Worm (Caenorhabditis elegans) whole organism, young adult: Measurements from ENCODE around the gene srbc-78.
A peak's percentile ranks its signal among the peaks of the same experiment; 100 is the strongest.

Source experiments
- B0261.1 ChIP-seq: sonication (generic microtip); optimal IDR thresholded peaks from 2 replicates; lab custom pipeline; 2016; ENCODE audit warnings: mild to moderate bottlenecking, missing genetic modification characterization, moderate library complexity, missing compliant biosample characterization
- D2030.7 ChIP-seq: fragments of 200-800 bp; sonication (Bioruptor generic); IDR thresholded peaks from 2 replicates; pipeline ENCODE4 v1.3.6; 2022; ENCODE audit warnings: missing genetic modification reagents, missing genetic modification characterization, missing compliant biosample characterization
- F23B12.7 ChIP-seq: sonication (generic microtip); optimal IDR thresholded peaks from 2 replicates; lab custom pipeline; 2017; ENCODE audit warnings: missing genetic modification characterization, mild to moderate bottlenecking, missing compliant biosample characterization, antibody characterized with exemption, moderate library complexity; ENCODE audit not compliant: insufficient read depth
- F33H1.4 ChIP-seq: fragments of 200-800 bp; sonication (Bioruptor generic); IDR thresholded peaks from 2 replicates; pipeline ENCODE4 v1.3.6; 2022; ENCODE audit warnings: missing genetic modification reagents, missing genetic modification characterization, missing compliant biosample characterization
- F57A8.1 ChIP-seq: fragments of 200-800 bp; sonication (Bioruptor generic); optimal IDR thresholded peaks from 2 replicates; lab custom pipeline; 2018; ENCODE audit warnings: mild to moderate bottlenecking, missing genetic modification characterization, moderate library complexity, missing compliant biosample characterization
- akir-1 ChIP-seq: fragments of 200-800 bp; sonication (Bioruptor generic); optimal IDR thresholded peaks from 2 replicates; lab custom pipeline; 2018; ENCODE audit warnings: mild to moderate bottlenecking, missing genetic modification characterization, moderate library complexity, missing compliant biosample characterization
- atf-7 ChIP-seq: sonication (generic microtip); optimal IDR thresholded peaks from 2 replicates; lab custom pipeline; 2017; ENCODE audit warnings: mild to moderate bottlenecking, missing genetic modification characterization, missing compliant biosample characterization
- attf-5 ChIP-seq: fragments of 200-800 bp; sonication (Bioruptor generic); optimal IDR thresholded peaks from 2 replicates; lab custom pipeline; 2018; ENCODE audit warnings: mild to moderate bottlenecking, missing genetic modification characterization, missing compliant biosample characterization
- ccch-3 ChIP-seq: fragments of 200-800 bp; sonication (Bioruptor generic); optimal IDR thresholded peaks from 2 replicates; lab custom pipeline; 2018; ENCODE audit warnings: mild to moderate bottlenecking, missing genetic modification characterization, missing compliant biosample characterization
- cebp-1 ChIP-seq, 2 experiments: fragments of 200-800 bp in 1 of 2; sonication (Bioruptor generic) in 1 of 2; sonication (generic microtip) in 1 of 2; IDR thresholded peaks in 1 of 2; optimal IDR thresholded peaks in 1 of 2; 2 replicates each; pipeline versions ENCODE4 v1.3.6 to Lab custom; 2017 to 2022; ENCODE audit warnings: missing compliant biosample characterization in 2 of 2, missing genetic modification characterization in 2 of 2, mild to moderate bottlenecking in 1 of 2, missing genetic modification reagents in 1 of 2, moderate library complexity in 1 of 2
- ceh-91 ChIP-seq: fragments of 200-800 bp; sonication (Bioruptor generic); IDR thresholded peaks from 2 replicates; pipeline ENCODE4 v1.3.6; 2022; ENCODE audit warnings: missing genetic modification reagents, missing genetic modification characterization, missing compliant biosample characterization
- efl-1 ChIP-seq: fragments of 150-350 bp; optimal IDR thresholded peaks from 2 replicates; lab custom pipeline; 2014; ENCODE audit warnings: missing biosample characterization, missing genetic modification reagents, missing genetic modification characterization
- egrh-3 ChIP-seq: fragments of 200-800 bp; sonication (Bioruptor generic); IDR thresholded peaks from 2 replicates; pipeline ENCODE4 v1.3.6; 2022; ENCODE audit warnings: missing genetic modification reagents, missing genetic modification characterization, missing compliant biosample characterization
- ekl-4 ChIP-seq: fragments of 200-800 bp; sonication (Bioruptor generic); IDR thresholded peaks from 2 replicates; pipeline ENCODE4 v1.3.6; 2022; ENCODE audit warnings: missing genetic modification reagents, missing genetic modification characterization, missing compliant biosample characterization
- gei-17 ChIP-seq: fragments of 200-800 bp; sonication (Bioruptor generic); optimal IDR thresholded peaks from 2 replicates; lab custom pipeline; 2018; ENCODE audit warnings: mild to moderate bottlenecking, missing genetic modification characterization, missing compliant biosample characterization
- lin-40 ChIP-seq: sonication (generic microtip); optimal IDR thresholded peaks from 2 replicates; lab custom pipeline; 2016; ENCODE audit warnings: missing genetic modification characterization, mild to moderate bottlenecking, missing compliant biosample characterization, missing genotype, missing genetic modification reagents
- lir-1 ChIP-seq: fragments of 200-800 bp; sonication (Bioruptor generic); conservative IDR thresholded peaks from 2 replicates; pipeline ENCODE4 v1.3.6; 2022; ENCODE audit warnings: missing genetic modification reagents, missing genetic modification characterization, missing compliant biosample characterization
- lsl-1 ChIP-seq: fragments of 200-800 bp; sonication (Bioruptor generic); optimal IDR thresholded peaks from 2 replicates; lab custom pipeline; 2018; ENCODE audit warnings: mild to moderate bottlenecking, missing genetic modification characterization, moderate library complexity, missing compliant biosample characterization
- madf-10 ChIP-seq: sonication (generic microtip); optimal IDR thresholded peaks from 2 replicates; lab custom pipeline; 2016; ENCODE audit warnings: mild to moderate bottlenecking, missing genetic modification characterization, missing compliant biosample characterization
- madf-3 ChIP-seq: fragments of 200-800 bp; sonication (Bioruptor generic); IDR thresholded peaks from 2 replicates; pipeline ENCODE4 v1.3.6; 2022; ENCODE audit warnings: missing genetic modification reagents, missing genetic modification characterization, missing compliant biosample characterization
- madf-6 ChIP-seq: fragments of 200-800 bp; sonication (Bioruptor generic); IDR thresholded peaks from 2 replicates; pipeline ENCODE4 v1.3.6; 2022; ENCODE audit warnings: missing genetic modification reagents, missing genetic modification characterization, missing compliant biosample characterization
- madf-8 ChIP-seq: fragments of 200-800 bp; sonication (Bioruptor generic); conservative IDR thresholded peaks from 2 replicates; pipeline ENCODE4 v1.3.6; 2022; ENCODE audit warnings: missing genetic modification reagents, missing genetic modification characterization, missing compliant biosample characterization
- mcd-1 ChIP-seq: fragments of 200-800 bp; sonication (Bioruptor generic); IDR thresholded peaks from 2 replicates; pipeline ENCODE4 v1.3.6; 2022; ENCODE audit warnings: missing genetic modification reagents, missing genetic modification characterization, missing compliant biosample characterization
- nhr-80 ChIP-seq: sonication (generic microtip); optimal IDR thresholded peaks from 2 replicates; lab custom pipeline; 2016; ENCODE audit warnings: missing genetic modification characterization, missing compliant biosample characterization
- snpc-1.3 ChIP-seq: sonication (generic microtip); optimal IDR thresholded peaks from 2 replicates; lab custom pipeline; 2017; ENCODE audit warnings: missing genetic modification characterization, mild to moderate bottlenecking, missing compliant biosample characterization, antibody characterized with exemption, moderate library complexity, missing genotype, missing genetic modification reagents; ENCODE audit not compliant: insufficient read depth
- snpc-4 ChIP-seq, 5 experiments: fragments of 150-350 bp in 1 of 5; sonication (generic microtip) in 4 of 5; optimal IDR thresholded peaks; 2 replicates each; lab custom pipeline; 2014 to 2018; ENCODE audit warnings: missing genetic modification characterization in 5 of 5, missing biosample characterization in 3 of 5, antibody characterized with exemption in 2 of 5, mild to moderate bottlenecking in 2 of 5, missing compliant biosample characterization in 2 of 5, missing genotype in 2 of 5, moderate library complexity in 2 of 5, missing genetic modification reagents in 1 of 5
- tbp1 ChIP-seq: fragments of 200-800 bp; sonication (Bioruptor generic); optimal IDR thresholded peaks from 2 replicates; lab custom pipeline; 2018; ENCODE audit warnings: mild to moderate bottlenecking, missing genetic modification characterization, missing compliant biosample characterization
- xnd-1 ChIP-seq: sonication (generic microtip); optimal IDR thresholded peaks from 2 replicates; lab custom pipeline; 2016; ENCODE audit warnings: missing genotype, missing genetic modification reagents, missing genetic modification characterization, missing compliant biosample characterization
- zfh-2 ChIP-seq: fragments of 200-800 bp; sonication (Bioruptor generic); conservative IDR thresholded peaks from 2 replicates; pipeline ENCODE4 v1.3.6; 2022; ENCODE audit warnings: missing genetic modification reagents, missing genetic modification characterization, missing compliant biosample characterization

srbc-78 gene

DNA sequence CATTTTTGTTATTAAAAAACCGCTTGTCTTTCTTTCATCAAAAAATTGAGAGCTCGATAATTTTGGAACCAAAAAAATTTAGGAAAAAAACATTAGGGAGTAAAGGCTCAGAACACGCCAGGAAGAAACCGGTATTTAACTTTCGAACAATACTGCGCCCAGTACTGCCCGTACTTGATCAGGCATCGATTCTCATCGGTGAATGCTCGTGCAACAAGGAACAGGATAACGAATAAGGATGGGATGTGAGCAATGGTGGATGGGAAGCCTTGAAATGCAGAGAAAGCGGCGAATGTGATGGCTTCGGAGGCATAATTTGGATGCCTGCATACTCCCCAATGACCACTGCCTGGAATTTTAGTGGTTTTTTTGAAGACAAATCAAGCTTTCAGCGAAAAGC lies 8.2 kb downstream of the srbc-78 start (continued):
- TF ChIP-seq madf-3 (peak; percentile 87), gei-17 (GFP tag; lab: Kevin White, UChicago) (no peak)

DNA sequence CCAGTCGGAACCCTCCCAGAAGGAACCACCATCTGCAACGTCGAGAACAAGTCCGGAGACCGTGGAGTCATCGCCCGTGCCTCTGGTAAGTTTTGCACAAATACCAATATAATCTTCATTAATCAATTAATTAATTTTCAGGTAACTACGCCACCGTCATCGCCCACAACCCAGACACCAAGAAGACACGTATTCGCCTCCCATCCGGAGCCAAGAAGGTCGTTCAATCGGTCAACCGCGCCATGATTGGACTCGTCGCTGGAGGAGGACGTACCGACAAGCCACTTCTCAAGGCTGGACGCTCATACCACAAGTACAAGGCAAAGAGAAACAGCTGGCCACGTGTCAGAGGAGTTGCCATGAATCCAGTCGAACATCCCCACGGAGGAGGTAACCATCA lies 8.8 kb downstream of the srbc-78 start:
- peak; percentile 50 for TF ChIP-seq madf-6 (GFP tag; lab: Robert Waterston, UW)

DNA sequence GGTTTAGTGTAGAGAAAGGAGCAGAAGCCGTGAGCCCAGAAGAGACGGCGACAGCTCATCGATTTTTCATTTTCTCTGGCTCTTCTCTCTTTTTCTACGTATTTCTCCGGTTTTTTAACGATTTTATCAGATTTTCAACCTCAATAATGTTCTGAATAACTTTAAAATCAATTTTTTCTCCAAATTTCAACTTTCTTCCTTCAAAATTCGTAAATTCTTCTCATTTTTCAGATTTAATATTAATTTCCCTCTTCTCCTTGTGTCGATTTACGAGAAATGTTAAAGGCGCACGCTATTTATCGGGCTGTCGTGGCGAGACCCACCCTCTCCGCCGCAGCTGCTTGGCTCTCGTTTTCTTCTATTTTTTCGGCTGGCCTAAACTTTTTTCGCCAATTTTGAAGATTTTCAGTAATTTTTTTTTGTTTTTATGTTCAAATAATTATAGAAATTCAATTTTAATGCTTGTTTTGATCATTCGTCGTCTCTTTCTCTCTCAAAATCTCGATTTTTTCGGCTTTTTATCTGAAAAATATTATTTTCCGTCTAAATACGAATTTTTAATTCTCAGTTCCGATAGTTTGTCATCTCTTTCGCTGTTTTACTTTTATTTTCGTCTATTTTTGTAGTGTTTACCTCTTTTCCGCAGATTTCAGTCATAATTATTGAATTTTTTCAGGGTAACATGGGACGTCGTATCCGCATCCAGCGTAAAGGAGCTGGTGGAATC lies 9.8 kb downstream of the srbc-78 start, which contains the start of the genes calf-1 and rpl-2:
Gene calf-1, minus strand, starts transcription at position 77 of the 727 bp plus-strand sequence.
Gene rpl-2, plus strand, starts transcription at position 677 of the 727 bp plus-strand sequence.
- peak; percentile 44 for TF ChIP-seq snpc-4 (GFP tag; optimal IDR thresholded peaks at IDR 0.05; lab: Kevin White, UChicago)
- TF ChIP-seq snpc-4 (tag; optimal IDR thresholded peaks at IDR 0.05; lab: Kevin White, UChicago) = peak in 2 of 4 experiments; percentile 9 to 36
- TF ChIP-seq lir-1 = no peak
- TF ChIP-seq madf-6 (GFP tag; lab: Robert Waterston, UW) = peak; percentile 60; the same call in 1 of the 2 replicates
- TF ChIP-seq snpc-1.3 (tag; lab: Kevin White, UChicago) = peak; percentile 51
- peak; percentile 51 for TF ChIP-seq attf-5 (GFP tag; lab: Kevin White, UChicago)
- peak; percentile 37 for TF ChIP-seq lsl-1 (GFP tag; lab: Kevin White, UChicago)
- peak; percentile 7 for TF ChIP-seq madf-10
- TF ChIP-seq ekl-4 (GFP tag; lab: Robert Waterston, UW) = peak; percentile 34; the same call in 1 of the 2 replicates
- no peak for TF ChIP-seq atf-7 (tag; lab: Kevin White, UChicago)
- TF ChIP-seq B0261.1 (tag; lab: Kevin White, UChicago) = no peak
- peak; percentile 20; the same call in 1 of the 2 replicates for TF ChIP-seq mcd-1 (GFP tag; lab: Robert Waterston, UW)
- 0 out of 2 replicates have a peak, but pooled peaks have one; percentile 12 for TF ChIP-seq cebp-1 (GFP tag; IDR thresholded peaks at IDR 0.05; lab: Robert Waterston, UW)
- TF ChIP-seq cebp-1 (tag; optimal IDR thresholded peaks at IDR 0.05; lab: Kevin White, UChicago) = peak; percentile 58
- TF ChIP-seq lin-40 (tag; lab: Kevin White, UChicago) = peak; percentile 24
- TF ChIP-seq nhr-80 = peak; percentile 10
- TF ChIP-seq F33H1.4 (GFP tag; lab: Robert Waterston, UW) = peak; percentile 86
- TF ChIP-seq tbp1 (GFP tag; lab: Kevin White, UChicago) = peak; percentile 13
- peak; percentile 53 for TF ChIP-seq F23B12.7 (tag; lab: Kevin White, UChicago)
- TF ChIP-seq D2030.7 (GFP tag; lab: Robert Waterston, UW) = peak; percentile 69; the same call in 1 of the 2 replicates
- no peak for TF ChIP-seq zfh-2 (GFP tag; lab: Robert Waterston, UW)
- no peak for TF ChIP-seq ccch-3 (GFP tag; lab: Kevin White, UChicago)
- TF ChIP-seq efl-1 = peak; percentile 21
- 0 out of 2 replicates have a peak, but pooled peaks have one; percentile 15 for TF ChIP-seq egrh-3 (GFP tag; lab: Robert Waterston, UW)

DNA sequence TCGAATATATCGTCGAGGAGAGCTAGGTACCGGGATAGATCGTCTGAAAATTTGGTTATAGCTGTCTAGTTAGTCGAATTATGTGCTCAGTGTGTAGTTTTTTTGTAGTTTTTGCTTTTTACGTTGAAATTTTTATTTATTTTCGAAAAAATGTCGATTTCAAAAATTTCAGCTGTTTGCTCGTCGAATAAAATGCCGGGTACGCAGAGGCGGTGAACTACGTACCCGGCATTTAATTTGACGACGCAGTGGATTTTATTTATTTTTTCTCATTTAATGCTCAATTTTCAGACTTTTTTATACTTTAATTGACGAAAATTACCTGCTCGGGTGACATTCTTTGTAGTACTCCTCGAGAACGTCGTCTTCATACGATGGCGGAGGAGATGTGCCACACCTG lies 12.0 kb downstream of the srbc-78 start:
- TF ChIP-seq F33H1.4 (GFP tag; lab: Robert Waterston, UW) (peak; percentile 43), madf-8 (GFP tag; lab: Robert Waterston, UW) (no peak), madf-6 (GFP tag; lab: Robert Waterston, UW) (peak; percentile 42; the same call in 1 of the 2 replicates)

DNA sequence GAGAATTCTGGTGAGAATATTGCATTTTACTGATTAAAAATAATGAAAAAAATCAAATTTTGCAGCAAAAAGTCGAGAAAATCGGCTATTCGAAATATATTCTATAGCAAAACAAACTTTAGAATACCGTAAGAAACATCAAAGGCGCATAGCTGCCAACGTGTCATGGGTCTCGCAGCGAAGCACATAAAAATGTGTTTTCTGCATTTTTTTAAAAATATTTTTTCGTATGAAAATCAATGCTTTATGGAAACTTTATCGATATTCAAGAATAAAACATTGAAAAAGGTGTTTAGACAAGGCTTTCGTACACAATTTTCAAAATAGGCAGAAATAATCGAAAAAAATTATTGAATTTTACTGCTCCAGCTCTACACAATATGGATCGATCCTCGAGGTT lies 12.5 kb downstream of the srbc-78 start:
- peak; percentile 56 for TF ChIP-seq madf-8 (GFP tag; lab: Robert Waterston, UW)
- TF ChIP-seq efl-1 = peak; percentile 35
- TF ChIP-seq F33H1.4 (GFP tag; lab: Robert Waterston, UW) = peak; percentile 88
- peak; percentile 73 for TF ChIP-seq D2030.7 (GFP tag; lab: Robert Waterston, UW)
- TF ChIP-seq akir-1 (GFP tag; lab: Kevin White, UChicago) = no peak
- TF ChIP-seq ceh-91 (GFP tag; lab: Robert Waterston, UW) = peak; percentile 62
- TF ChIP-seq lsl-1 (GFP tag; lab: Kevin White, UChicago) = peak; percentile 85
- TF ChIP-seq xnd-1 (tag; lab: Kevin White, UChicago) = peak; percentile 80
- TF ChIP-seq F57A8.1 (GFP tag; lab: Kevin White, UChicago) = no peak
- TF ChIP-seq madf-6 (GFP tag; lab: Robert Waterston, UW) = peak; percentile 89
